ENCODE assay signal across 2 fruit fly cellular contexts in genomic region chr3L:19005396-19005795, dm6.
TF ChIP-seq lines count a peak whose summit lies in the region.

No protein-coding gene starts in this region.

- no peak for TF ChIP-seq CTCF in whole organism, embryonic (GFP tag; optimal IDR thresholded peaks at IDR 0.05; lab: Kevin White, UChicago)

TF ChIP-seq in whole organism, embryonic, 481 proteins besides CTCF, POLR2A, EP300 and RAD21:
- no peak for TF ChIP-seq CG5180 (GFP tag; optimal IDR thresholded peaks at IDR 0.05; lab: Kevin White, UChicago)
- no peak for TF ChIP-seq Antp (GFP tag; optimal IDR thresholded peaks at IDR 0.05; lab: Kevin White, UChicago)
- TF ChIP-seq sens (GFP tag; lab: Kevin White, UChicago), result peak; percentile 70
- peak; percentile 63 for TF ChIP-seq Med (GFP tag; lab: Kevin White, UChicago)
- TF ChIP-seq Ets65A (GFP tag; lab: Kevin White, UChicago), result peak; percentile 90

TF ChIP-seq in whole organism, wandering third instar larva, 38 proteins besides CTCF, POLR2A, EP300 and RAD21:
- no peak for TF ChIP-seq Mio (GFP tag; optimal IDR thresholded peaks at IDR 0.05; lab: Kevin White, UChicago)
- peak; percentile 11 for TF ChIP-seq Dfd (GFP tag; optimal IDR thresholded peaks at IDR 0.05; lab: Kevin White, UChicago)

Comparison
In these comparisons a context has a peak if more than half of its experiments do, and no peak if none do; other contexts are left out.
1. Of the 10 proteins assayed by ChIP-seq in both whole organism, embryonic and whole organism, wandering third instar larva: peak only in whole organism, embryonic: none; only in whole organism, wandering third instar larva: Dfd; in both: none; in neither: 9.